Fruit fly (Drosophila melanogaster): Measurements from ENCODE around the gene CG31643.

Gene CG31643

dm6 chr2L:6065823-6066222 lies 27.9 kb downstream of the CG31643 start, which contains the start of the genes Fbw5 and CG9147 (continued):
- TF ChIP-seq Dfd (GFP tag; optimal IDR thresholded peaks at IDR 0.05), result no peak
- peak; percentile 99 for TF ChIP-seq gce (GFP tag; IDR thresholded peaks at IDR 0.05)
- peak; percentile 83 for TF ChIP-seq Kr (GFP tag; optimal IDR thresholded peaks at IDR 0.05)
- peak; percentile 100 for TF ChIP-seq CG12659 (GFP tag; optimal IDR thresholded peaks at IDR 0.05)
- TF ChIP-seq CG14710 (tag; optimal IDR thresholded peaks at IDR 0.05), result peak; percentile 98
- TF ChIP-seq CG2116 (GFP tag; optimal IDR thresholded peaks at IDR 0.05), result peak; percentile 96
- peak; percentile 99 for TF ChIP-seq CG18476 (GFP tag; optimal IDR thresholded peaks at IDR 0.05)
- TF ChIP-seq lilli (GFP tag; optimal IDR thresholded peaks at IDR 0.05), result peak; percentile 100
- peak; percentile 100 for TF ChIP-seq Sox102F (GFP tag; optimal IDR thresholded peaks at IDR 0.05)
- TF ChIP-seq CG12391 (tag; optimal IDR thresholded peaks at IDR 0.05), result peak; percentile 100
- TF ChIP-seq CrebB (tag; optimal IDR thresholded peaks at IDR 0.05), result peak; percentile 100
- peak; percentile 61 for TF ChIP-seq BEAF-32 (GFP tag; optimal IDR thresholded peaks at IDR 0.05)
- TF ChIP-seq CG15696 (tag; optimal IDR thresholded peaks at IDR 0.05), result peak; percentile 97
- peak; percentile 99 for TF ChIP-seq Awh (GFP tag; IDR thresholded peaks at IDR 0.05)
- TF ChIP-seq kay (GFP tag; optimal IDR thresholded peaks at IDR 0.05), result peak; percentile 99
- peak; percentile 99 for TF ChIP-seq lbe (GFP tag; optimal IDR thresholded peaks at IDR 0.05)
- TF ChIP-seq lola (GFP tag; optimal IDR thresholded peaks at IDR 0.05), result peak in 1 of 3 experiments; percentile 100
- peak; percentile 100 for TF ChIP-seq fd96Cb (tag; optimal IDR thresholded peaks at IDR 0.05)
- TF ChIP-seq CG9215 (GFP tag; IDR thresholded peaks at IDR 0.05), result peak; percentile 96
- peak; percentile 86 for TF ChIP-seq CG3995 (GFP tag; optimal IDR thresholded peaks at IDR 0.05)
- peak; percentile 54 for TF ChIP-seq Dip2 (GFP tag; IDR thresholded peaks at IDR 0.05)
- TF ChIP-seq ash1 (GFP tag; optimal IDR thresholded peaks at IDR 0.05), result peak; percentile 97
- peak; percentile 99 for TF ChIP-seq CG11504 (tag; optimal IDR thresholded peaks at IDR 0.05)
- TF ChIP-seq shn (GFP tag; optimal IDR thresholded peaks at IDR 0.05), result peak; percentile 99
- TF ChIP-seq wdn (GFP tag; IDR thresholded peaks at IDR 0.05), result peak; percentile 99
- peak; percentile 99 for TF ChIP-seq CG17359 (tag; optimal IDR thresholded peaks at IDR 0.05)
- peak; percentile 99 for TF ChIP-seq CG12299 (tag; optimal IDR thresholded peaks at IDR 0.05)
- TF ChIP-seq CG7271 (tag; optimal IDR thresholded peaks at IDR 0.05), result peak; percentile 93
- TF ChIP-seq mirr (GFP tag; optimal IDR thresholded peaks at IDR 0.05), result peak; percentile 97
- TF ChIP-seq CG10366 (GFP tag; IDR thresholded peaks at IDR 0.05), result peak; percentile 100
- peak; percentile 99 for TF ChIP-seq croc (GFP tag; conservative IDR thresholded peaks at IDR 0.05)
- TF ChIP-seq CG6765 (GFP tag; optimal IDR thresholded peaks at IDR 0.05), result peak; percentile 93
- TF ChIP-seq Fer3 (tag; optimal IDR thresholded peaks at IDR 0.05), result peak; percentile 99
- TF ChIP-seq CG6683 (GFP tag; optimal IDR thresholded peaks at IDR 0.05), result peak; percentile 96
- TF ChIP-seq schlank (tag; optimal IDR thresholded peaks at IDR 0.05), result peak; percentile 99
- no peak for TF ChIP-seq nau (GFP tag; optimal IDR thresholded peaks at IDR 0.05)
- peak; percentile 100 for TF ChIP-seq jing (GFP tag; optimal IDR thresholded peaks at IDR 0.05)
- TF ChIP-seq NC2β (GFP tag; optimal IDR thresholded peaks at IDR 0.05), result peak; percentile 99
- TF ChIP-seq slbo (GFP tag; IDR thresholded peaks at IDR 0.05), result peak; percentile 100
- TF ChIP-seq crp (GFP tag; optimal IDR thresholded peaks at IDR 0.05), result peak; percentile 83 to 91
- TF ChIP-seq CG16813 (GFP tag; IDR thresholded peaks at IDR 0.05; ENCODE audit: partially characterized antibody), result peak; percentile 46; the same call in 1 of the 3 replicates
- peak; percentile 99 for TF ChIP-seq Usf (GFP tag; optimal IDR thresholded peaks at IDR 0.05)
- peak; percentile 99 for TF ChIP-seq CG13123 (GFP tag; optimal IDR thresholded peaks at IDR 0.05)
- peak; percentile 99 for TF ChIP-seq CG5953 (GFP tag; IDR thresholded peaks at IDR 0.05)
- peak; percentile 99 for TF ChIP-seq onecut (GFP tag; IDR thresholded peaks at IDR 0.05)
- peak; percentile 98 for TF ChIP-seq Fer1 (GFP tag; optimal IDR thresholded peaks at IDR 0.05)
- peak; percentile 100 for TF ChIP-seq CG12769 (tag; optimal IDR thresholded peaks at IDR 0.05)
- peak; percentile 98 for TF ChIP-seq Vsx1 (GFP tag; optimal IDR thresholded peaks at IDR 0.05)
- peak; percentile 99 for TF ChIP-seq en (GFP tag; optimal IDR thresholded peaks at IDR 0.05)
- TF ChIP-seq rib (GFP tag; IDR thresholded peaks at IDR 0.05), result peak; percentile 99

All from whole organism, embryonic.